Worm (Caenorhabditis elegans): ENCODE data around the gene ctbp-1.

DNA sequence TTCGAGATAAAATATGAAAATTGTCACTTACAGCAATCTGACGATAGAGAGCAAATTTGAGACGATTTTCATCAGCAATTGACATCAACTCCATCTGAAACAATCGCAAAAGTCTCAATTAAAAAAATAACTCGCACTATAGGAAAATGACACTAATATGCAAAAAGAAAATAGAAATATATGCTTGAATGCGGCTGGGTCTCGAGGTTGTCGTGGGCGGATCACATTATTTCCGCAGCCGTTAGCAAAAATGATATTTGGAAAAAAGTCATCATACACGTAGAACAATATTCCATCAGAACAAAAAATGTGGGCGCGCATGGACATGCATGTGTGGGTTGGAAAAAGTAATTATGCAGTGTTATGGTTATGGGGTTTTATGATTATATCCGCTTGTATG lies 54.8 kb downstream of the ctbp-1 start, which contains the start of gene Y23B4A.1:
- no peak for TF ChIP-seq F57A8.1 (GFP tag; optimal IDR thresholded peaks at IDR 0.05)
- TF ChIP-seq ceh-100 (GFP tag; IDR thresholded peaks at IDR 0.05) = no peak
- no peak for TF ChIP-seq hmg-20 (GFP tag; IDR thresholded peaks at IDR 0.05)
- no peak for TF ChIP-seq somi-1 (GFP tag; optimal IDR thresholded peaks at IDR 0.05)
- TF ChIP-seq snpc-4 (GFP tag; optimal IDR thresholded peaks at IDR 0.05) = no peak
- no peak for TF ChIP-seq snpc-4 (tag; optimal IDR thresholded peaks at IDR 0.05)
- TF ChIP-seq ceh-40 (GFP tag; IDR thresholded peaks at IDR 0.05) = no peak
- no peak for TF ChIP-seq fkh-3 (tag; optimal IDR thresholded peaks at IDR 0.05)
- no peak for TF ChIP-seq unc-62 (GFP tag; optimal IDR thresholded peaks at IDR 0.05)
- TF ChIP-seq F10E7.11 (tag; optimal IDR thresholded peaks at IDR 0.05) = no peak

Measured in whole organism, young adult.